Worm (Caenorhabditis elegans) whole organism, L1 larva: Measurements from ENCODE around the gene K09F6.9.

Source experiments
- lir-3 ChIP-seq: sonication (generic microtip); optimal IDR thresholded peaks from 2 replicates; lab custom pipeline; 2016; ENCODE audit warnings: mild to moderate bottlenecking, missing genetic modification characterization, moderate library complexity, missing compliant biosample characterization; ENCODE audit not compliant: poor library complexity
- mdl-1 ChIP-seq, 2 experiments: fragments of 150-350 bp; optimal IDR thresholded peaks; 2 replicates each; lab custom pipeline; 2014 to 2017; ENCODE audit warnings: missing biosample characterization in 2 of 2, missing genetic modification characterization in 2 of 2, inconsistent platforms in 1 of 2

DNA sequence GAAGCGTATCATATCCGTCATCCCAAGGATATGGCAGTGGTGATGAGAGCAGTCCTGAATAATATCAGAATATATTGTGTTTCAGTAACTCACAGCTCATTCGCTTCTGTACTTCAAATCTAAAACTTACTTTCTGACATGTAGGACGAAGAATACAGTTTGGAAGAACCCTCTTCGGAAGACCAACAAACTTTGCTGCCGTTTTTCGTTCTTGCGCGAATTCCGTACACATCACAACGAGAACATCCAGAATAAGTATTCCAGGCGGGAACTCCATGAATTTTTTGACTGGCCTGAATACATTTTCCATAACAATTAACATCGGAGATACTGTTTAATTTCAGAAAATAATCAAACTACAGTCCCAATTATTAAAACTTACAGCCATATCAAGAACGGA is 5.1 kb downstream of the K09F6.9 start, which contains the start of gene K09F6.15:
- no peak for TF ChIP-seq mdl-1 (tag; optimal IDR thresholded peaks at IDR 0.05; lab: Kevin White, UChicago)
- no peak for TF ChIP-seq lir-3 (tag; lab: Kevin White, UChicago)
